Worm (Caenorhabditis elegans) whole organism, mixed stage, embryonic: ENCODE results near the gene str-61.

Experiments used
- M03D4.4 ChIP-seq: sonication (generic microtip); optimal IDR thresholded peaks from 2 replicates; lab custom pipeline; 2017; ENCODE audit warnings: mild to moderate bottlenecking, missing genetic modification characterization, missing compliant biosample characterization
- bed-3 ChIP-seq: fragments of 200-800 bp; sonication (Bioruptor generic); optimal IDR thresholded peaks from 3 replicates; lab custom pipeline; 2018; ENCODE audit warnings: mild to moderate bottlenecking, missing genetic modification characterization, moderate library complexity, missing compliant biosample characterization
- blmp-1 ChIP-seq: fragments of 150-350 bp; optimal IDR thresholded peaks from 2 replicates; lab custom pipeline; 2014; ENCODE audit warnings: missing biosample characterization, missing genetic modification characterization
- ceh-39 ChIP-seq: fragments of 150-350 bp; optimal IDR thresholded peaks from 2 replicates; lab custom pipeline; 2014; ENCODE audit warnings: missing biosample characterization, missing genetic modification characterization
- ceh-43 ChIP-seq: fragments of 200-800 bp; sonication (Bioruptor generic); optimal IDR thresholded peaks from 2 replicates; lab custom pipeline; 2018; ENCODE audit warnings: mild to moderate bottlenecking, missing genetic modification characterization, moderate library complexity, missing compliant biosample characterization
- ceh-83 ChIP-seq: fragments of 200-800 bp; sonication (Bioruptor generic); optimal IDR thresholded peaks from 2 replicates; lab custom pipeline; 2018; ENCODE audit warnings: mild to moderate bottlenecking, missing genetic modification characterization, missing compliant biosample characterization
- cnd-1 ChIP-seq: fragments of 200-800 bp; sonication (Bioruptor generic); optimal IDR thresholded peaks from 2 replicates; lab custom pipeline; 2018; ENCODE audit warnings: mild to moderate bottlenecking, missing genetic modification characterization, missing compliant biosample characterization
- drap-1 ChIP-seq: fragments of 200-800 bp; sonication (Bioruptor generic); optimal IDR thresholded peaks from 3 replicates; lab custom pipeline; 2018; ENCODE audit warnings: mild to moderate bottlenecking, missing genetic modification characterization, missing compliant biosample characterization
- elt-1 ChIP-seq: sonication (generic microtip); optimal IDR thresholded peaks from 2 replicates; lab custom pipeline; 2017; ENCODE audit warnings: missing genetic modification characterization, mild to moderate bottlenecking, missing compliant biosample characterization, antibody characterized with exemption, moderate library complexity, borderline replicate concordance; ENCODE audit not compliant: insufficient read depth
- elt-3 ChIP-seq: fragments of 150-350 bp; optimal IDR thresholded peaks from 2 replicates; lab custom pipeline; 2014; ENCODE audit warnings: missing biosample characterization, missing genetic modification characterization
- flh-1 ChIP-seq: fragments of 200-800 bp; sonication (Bioruptor generic); optimal IDR thresholded peaks from 2 replicates; lab custom pipeline; 2018; ENCODE audit warnings: mild to moderate bottlenecking, missing genetic modification characterization, moderate library complexity, missing compliant biosample characterization
- hlh-1 ChIP-seq: fragments of 150-350 bp; optimal IDR thresholded peaks from 2 replicates; lab custom pipeline; 2014; ENCODE audit warnings: missing biosample characterization, missing genetic modification reagents, missing genetic modification characterization
- lin-13 ChIP-seq: fragments of 150-350 bp; optimal IDR thresholded peaks from 2 replicates; lab custom pipeline; 2014; ENCODE audit warnings: missing biosample characterization, missing genetic modification characterization
- lin-32 ChIP-seq: fragments of 200-800 bp; sonication (Bioruptor generic); optimal IDR thresholded peaks from 2 replicates; lab custom pipeline; 2018; ENCODE audit warnings: mild to moderate bottlenecking, missing genetic modification characterization, missing compliant biosample characterization
- lsy-2 ChIP-seq: fragments of 150-350 bp; optimal IDR thresholded peaks from 2 replicates; lab custom pipeline; 2014; ENCODE audit warnings: missing biosample characterization, missing genetic modification characterization
- mab-5 ChIP-seq: fragments of 150-350 bp; optimal IDR thresholded peaks from 2 replicates; lab custom pipeline; 2014; ENCODE audit warnings: missing biosample characterization, missing genetic modification characterization
- mep-1 ChIP-seq: fragments of 150-350 bp; optimal IDR thresholded peaks from 2 replicates; lab custom pipeline; 2017; ENCODE audit warnings: missing biosample characterization, missing genetic modification reagents, missing genetic modification characterization, inconsistent platforms
- mls-2 ChIP-seq: sonication (generic microtip); optimal IDR thresholded peaks from 2 replicates; lab custom pipeline; 2016; ENCODE audit warnings: mild to moderate bottlenecking, missing genetic modification characterization, moderate library complexity, missing compliant biosample characterization
- nhr-2 ChIP-seq: fragments of 150-350 bp; optimal IDR thresholded peaks from 2 replicates; lab custom pipeline; 2014; ENCODE audit warnings: missing biosample characterization, missing genetic modification characterization
- nhr-237 ChIP-seq: fragments of 150-350 bp; optimal IDR thresholded peaks from 2 replicates; lab custom pipeline; 2014; ENCODE audit warnings: missing biosample characterization, missing genetic modification characterization
- nhr-28 ChIP-seq: fragments of 150-350 bp; optimal IDR thresholded peaks from 2 replicates; lab custom pipeline; 2014; ENCODE audit warnings: missing biosample characterization, missing genetic modification characterization
- pha-4 ChIP-seq: fragments of 150-350 bp; optimal IDR thresholded peaks from 2 replicates; lab custom pipeline; 2018; ENCODE audit warnings: missing biosample characterization, missing genetic modification reagents, missing genetic modification characterization
- sem-2 ChIP-seq: fragments of 200-800 bp; sonication (Bioruptor generic); optimal IDR thresholded peaks from 2 replicates; lab custom pipeline; 2018; ENCODE audit warnings: mild to moderate bottlenecking, missing genetic modification characterization, missing compliant biosample characterization
- snpc-4 ChIP-seq: fragments of 150-350 bp; optimal IDR thresholded peaks from 2 replicates; lab custom pipeline; 2014; ENCODE audit warnings: missing biosample characterization, missing genetic modification characterization
- sptf-1 ChIP-seq: sonication (generic microtip); optimal IDR thresholded peaks from 2 replicates; lab custom pipeline; 2017; ENCODE audit warnings: mild to moderate bottlenecking, missing genetic modification characterization, moderate library complexity, missing compliant biosample characterization
- unc-120 ChIP-seq: sonication (generic microtip); optimal IDR thresholded peaks from 2 replicates; lab custom pipeline; 2017; ENCODE audit warnings: missing genetic modification characterization, missing compliant biosample characterization; ENCODE audit not compliant: poor library complexity, severe bottlenecking
- unc-39 ChIP-seq: fragments of 150-350 bp; optimal IDR thresholded peaks from 2 replicates; lab custom pipeline; 2014; ENCODE audit warnings: missing biosample characterization, missing genetic modification characterization
- unc-62 ChIP-seq: fragments of 150-350 bp; optimal IDR thresholded peaks from 2 replicates; lab custom pipeline; 2014; ENCODE audit warnings: missing biosample characterization, missing genetic modification reagents, missing genetic modification characterization
- zip-8 ChIP-seq: fragments of 150-350 bp; optimal IDR thresholded peaks from 2 replicates; lab custom pipeline; 2014; ENCODE audit warnings: missing biosample characterization, missing genetic modification characterization
- ztf-11 ChIP-seq: fragments of 150-350 bp; optimal IDR thresholded peaks from 2 replicates; lab custom pipeline; 2014; ENCODE audit warnings: missing biosample characterization, missing genetic modification characterization

The str-61 gene

ce11 chrV:16699752-16700259 lies 28.7 kb upstream of the str-61 start, which contains the start of gene Y70C5C.1:
Gene Y70C5C.1 (plus strand): TSS chrV:16700209.
- TF ChIP-seq snpc-4 (tag; lab: Kevin White, UChicago) = no peak
- TF ChIP-seq flh-1 (GFP tag; lab: Kevin White, UChicago) = peak; percentile 12
- peak; percentile 32 for TF ChIP-seq M03D4.4
- no peak for TF ChIP-seq hlh-1 (tag; lab: Kevin White, UChicago)
- TF ChIP-seq mls-2 = peak; percentile 80
- no peak for TF ChIP-seq unc-120 (tag; lab: Kevin White, UChicago)
- peak; percentile 10 for TF ChIP-seq ceh-43 (GFP tag; lab: Kevin White, UChicago)
- peak; percentile 51 for TF ChIP-seq drap-1 (GFP tag; lab: Kevin White, UChicago)
- TF ChIP-seq ceh-83 (GFP tag; lab: Kevin White, UChicago) = peak; percentile 14
- peak; percentile 16 for TF ChIP-seq lin-32 (GFP tag; lab: Kevin White, UChicago)
- TF ChIP-seq sem-2 (GFP tag; lab: Kevin White, UChicago) = peak; percentile 1
- peak; percentile 49 for TF ChIP-seq bed-3 (GFP tag; lab: Kevin White, UChicago)
- TF ChIP-seq nhr-28 (tag; lab: Kevin White, UChicago) = no peak
- no peak for TF ChIP-seq lin-13
- TF ChIP-seq sptf-1 (tag; lab: Kevin White, UChicago) = peak; percentile 79
- no peak for TF ChIP-seq ceh-39 (tag; lab: Kevin White, UChicago)
- TF ChIP-seq unc-39 (tag; lab: Kevin White, UChicago) = no peak
- no peak for TF ChIP-seq zip-8 (tag; lab: Kevin White, UChicago)
- no peak for TF ChIP-seq unc-62 (GFP tag; lab: Kevin White, UChicago)
- peak; percentile 32 for TF ChIP-seq cnd-1

- no peak for TF ChIP-seq lin-32 (GFP tag; lab: Kevin White, UChicago)
- TF ChIP-seq unc-62 (GFP tag; lab: Kevin White, UChicago) = no peak
- TF ChIP-seq zip-8 (tag; lab: Kevin White, UChicago) = no peak
- no peak for TF ChIP-seq ceh-43 (GFP tag; lab: Kevin White, UChicago)
- no peak for TF ChIP-seq lsy-2 (tag; lab: Kevin White, UChicago)
- TF ChIP-seq ceh-39 (tag; lab: Kevin White, UChicago) = no peak
- no peak for TF ChIP-seq elt-3 (tag; lab: Kevin White, UChicago)
- no peak for TF ChIP-seq sptf-1 (tag; lab: Kevin White, UChicago)
- TF ChIP-seq mep-1 (tag; lab: Kevin White, UChicago) = no peak
- no peak for TF ChIP-seq cnd-1
Observed at ce11 chrV:16697178-16697577, 26.1 kb upstream of the str-61 start, which contains the start of gene srw-41. Gene srw-41 (plus strand): TSS chrV:16697478.

- TF ChIP-seq M03D4.4 = no peak
- no peak for TF ChIP-seq ceh-83 (GFP tag; lab: Kevin White, UChicago)
- no peak for TF ChIP-seq ztf-11 (tag; lab: Kevin White, UChicago)
- no peak for TF ChIP-seq elt-3 (tag; lab: Kevin White, UChicago)
- TF ChIP-seq drap-1 (GFP tag; lab: Kevin White, UChicago) = no peak
- no peak for TF ChIP-seq unc-62 (GFP tag; lab: Kevin White, UChicago)
- no peak for TF ChIP-seq nhr-28 (tag; lab: Kevin White, UChicago)
- no peak for TF ChIP-seq hlh-1 (tag; lab: Kevin White, UChicago)
- no peak for TF ChIP-seq zip-8 (tag; lab: Kevin White, UChicago)
- no peak for TF ChIP-seq sem-2 (GFP tag; lab: Kevin White, UChicago)
- no peak for TF ChIP-seq lin-32 (GFP tag; lab: Kevin White, UChicago)
- TF ChIP-seq, all 35 proteins: peak for 0
Observed at ce11 chrV:16695499-16695898, 24.4 kb upstream of the str-61 start.

- TF ChIP-seq pha-4 (no peak), lin-13 (no peak), elt-1 (tag; lab: Kevin White, UChicago) (no peak), sptf-1 (tag; lab: Kevin White, UChicago) (no peak), elt-3 (tag; lab: Kevin White, UChicago) (no peak), zip-8 (tag; lab: Kevin White, UChicago) (no peak), mls-2 (no peak), ceh-83 (GFP tag; lab: Kevin White, UChicago) (no peak), unc-39 (tag; lab: Kevin White, UChicago) (no peak), hlh-1 (tag; lab: Kevin White, UChicago) (no peak), nhr-237 (tag; lab: Kevin White, UChicago) (no peak), lin-32 (GFP tag; lab: Kevin White, UChicago) (no peak), lsy-2 (tag; lab: Kevin White, UChicago) (no peak), mep-1 (tag; lab: Kevin White, UChicago) (no peak), unc-120 (tag; lab: Kevin White, UChicago) (no peak), blmp-1 (no peak), mab-5 (tag; lab: Kevin White, UChicago) (no peak), nhr-2 (no peak), ztf-11 (tag; lab: Kevin White, UChicago) (no peak)
Observed at ce11 chrV:16694538-16694937, 23.4 kb upstream of the str-61 start, which contains the start of gene srz-101. Gene srz-101 (plus strand): TSS chrV:16694838.
